Worm (Caenorhabditis elegans) whole organism, L3 larva: Measurements from ENCODE around the gene dcr-1.

Source experiments
- R02D3.7 ChIP-seq: fragments of 150-350 bp; optimal IDR thresholded peaks from 2 replicates; lab custom pipeline; 2014; ENCODE audit warnings: missing biosample characterization, missing genetic modification characterization
- ZK546.5 ChIP-seq: sonication (generic microtip); optimal IDR thresholded peaks from 2 replicates; lab custom pipeline; 2017; ENCODE audit warnings: missing biosample characterization, missing genetic modification characterization
- aly-2 ChIP-seq: fragments of 150-350 bp; optimal IDR thresholded peaks from 2 replicates; lab custom pipeline; 2014; ENCODE audit warnings: missing biosample characterization, missing genetic modification characterization
- ama-1 ChIP-seq: fragments of 150-350 bp; optimal IDR thresholded peaks from 2 replicates; lab custom pipeline; 2018
- ceh-16 ChIP-seq: sonication (generic microtip); optimal IDR thresholded peaks from 2 replicates; lab custom pipeline; 2017; ENCODE audit warnings: missing biosample characterization, missing genetic modification characterization
- ceh-28 ChIP-seq: fragments of 150-350 bp; optimal IDR thresholded peaks from 2 replicates; lab custom pipeline; 2014; ENCODE audit warnings: missing biosample characterization, missing genetic modification reagents, missing genetic modification characterization
- ceh-82 ChIP-seq: fragments of 150-350 bp; optimal IDR thresholded peaks from 2 replicates; lab custom pipeline; 2014; ENCODE audit warnings: missing biosample characterization, missing genetic modification characterization
- ceh-9 ChIP-seq: sonication (generic microtip); optimal IDR thresholded peaks from 2 replicates; lab custom pipeline; 2018; ENCODE audit warnings: missing biosample characterization, missing genetic modification characterization
- daf-12 ChIP-seq: fragments of 150-350 bp; optimal IDR thresholded peaks from 2 replicates; lab custom pipeline; 2014; ENCODE audit warnings: missing biosample characterization, missing genetic modification reagents, missing genetic modification characterization
- egl-27 ChIP-seq: sonication (generic microtip); optimal IDR thresholded peaks from 4 replicates; lab custom pipeline; 2017; ENCODE audit warnings: missing biosample characterization, missing genetic modification reagents, missing genetic modification characterization
- egl-5 ChIP-seq: fragments of 150-350 bp; optimal IDR thresholded peaks from 2 replicates; lab custom pipeline; 2017; ENCODE audit warnings: missing biosample characterization, missing genetic modification reagents, missing genetic modification characterization, inconsistent platforms
- elt-1 ChIP-seq: fragments of 150-350 bp; optimal IDR thresholded peaks from 2 replicates; lab custom pipeline; 2014; ENCODE audit warnings: missing biosample characterization, missing genetic modification characterization
- elt-2 ChIP-seq: sonication (generic microtip); optimal IDR thresholded peaks from 2 replicates; lab custom pipeline; 2016; ENCODE audit warnings: missing genetic modification reagents, mild to moderate bottlenecking, missing genetic modification characterization, missing compliant biosample characterization
- elt-3 ChIP-seq, 3 experiments: fragments of 150-350 bp in 1 of 3; sonication (generic microtip) in 2 of 3; optimal IDR thresholded peaks; 2 replicates in 2 of 3; 4 replicates in 1 of 3; lab custom pipeline; 2014 to 2017; ENCODE audit warnings: missing biosample characterization in 3 of 3, missing genetic modification characterization in 3 of 3
- eor-1 ChIP-seq, 2 experiments: fragments of 150-350 bp; optimal IDR thresholded peaks; 2 replicates each; lab custom pipeline; 2014 to 2018; ENCODE audit warnings: missing biosample characterization in 2 of 2, missing genetic modification characterization in 2 of 2
- fkh-10 ChIP-seq: sonication (generic microtip); optimal IDR thresholded peaks from 2 replicates; lab custom pipeline; 2017; ENCODE audit warnings: missing biosample characterization, missing genetic modification reagents, missing genetic modification characterization
- fkh-2 ChIP-seq: fragments of 150-350 bp; optimal IDR thresholded peaks from 2 replicates; lab custom pipeline; 2014; ENCODE audit warnings: missing biosample characterization, missing genetic modification reagents, missing genetic modification characterization
- fos-1 ChIP-seq: fragments of 150-350 bp; optimal IDR thresholded peaks from 2 replicates; lab custom pipeline; 2014; ENCODE audit warnings: missing biosample characterization, missing genetic modification characterization
- hmg-11 ChIP-seq: sonication (generic microtip); optimal IDR thresholded peaks from 2 replicates; lab custom pipeline; 2016; ENCODE audit warnings: missing genetic modification characterization, missing compliant biosample characterization
- jun-1 ChIP-seq: fragments of 150-350 bp; optimal IDR thresholded peaks from 2 replicates; lab custom pipeline; 2014; ENCODE audit warnings: missing biosample characterization, missing genetic modification reagents, missing genetic modification characterization
- lin-15B ChIP-seq: fragments of 150-350 bp; optimal IDR thresholded peaks from 2 replicates; lab custom pipeline; 2014; ENCODE audit warnings: missing biosample characterization, missing genetic modification characterization
- lin-39 ChIP-seq: fragments of 150-350 bp; optimal IDR thresholded peaks from 2 replicates; lab custom pipeline; 2018; ENCODE audit warnings: missing biosample characterization, missing genetic modification reagents, missing genetic modification characterization
- lsy-12 ChIP-seq: sonication (generic microtip); optimal IDR thresholded peaks from 2 replicates; lab custom pipeline; 2016; ENCODE audit warnings: mild to moderate bottlenecking, missing genetic modification characterization, missing compliant biosample characterization
- mdl-1 ChIP-seq: fragments of 150-350 bp; optimal IDR thresholded peaks from 2 replicates; lab custom pipeline; 2014; ENCODE audit warnings: missing biosample characterization, missing genetic modification characterization
- mml-1 ChIP-seq: fragments of 150-350 bp; sonication (generic microtip); optimal IDR thresholded peaks from 3 replicates; lab custom pipeline; 2014; ENCODE audit warnings: missing biosample characterization, missing genetic modification characterization
- nfya-1 ChIP-seq: sonication (generic microtip); optimal IDR thresholded peaks from 2 replicates; lab custom pipeline; 2017; ENCODE audit warnings: missing genetic modification characterization, mild to moderate bottlenecking, missing compliant biosample characterization, antibody characterized with exemption, moderate library complexity; ENCODE audit not compliant: insufficient read depth
- nhr-11 ChIP-seq: fragments of 150-350 bp; optimal IDR thresholded peaks from 2 replicates; lab custom pipeline; 2014; ENCODE audit warnings: missing biosample characterization, missing genetic modification characterization
- nhr-12 ChIP-seq: fragments of 150-350 bp; optimal IDR thresholded peaks from 2 replicates; lab custom pipeline; 2014; ENCODE audit warnings: missing biosample characterization, missing genetic modification characterization
- nhr-23 ChIP-seq: fragments of 150-350 bp; optimal IDR thresholded peaks from 2 replicates; lab custom pipeline; 2014; ENCODE audit warnings: missing biosample characterization, missing genetic modification reagents, missing genetic modification characterization
- nhr-237 ChIP-seq: fragments of 150-350 bp; optimal IDR thresholded peaks from 2 replicates; lab custom pipeline; 2014; ENCODE audit warnings: missing biosample characterization, missing genetic modification characterization
- nhr-25 ChIP-seq: sonication (generic microtip); optimal IDR thresholded peaks from 2 replicates; lab custom pipeline; 2017; ENCODE audit warnings: missing biosample characterization, missing genetic modification characterization
- nhr-28 ChIP-seq: fragments of 150-350 bp; optimal IDR thresholded peaks from 2 replicates; lab custom pipeline; 2014; ENCODE audit warnings: missing biosample characterization, missing genetic modification characterization
- nhr-43 ChIP-seq: sonication (generic microtip); optimal IDR thresholded peaks from 2 replicates; lab custom pipeline; 2016; ENCODE audit warnings: mild to moderate bottlenecking, missing genetic modification characterization, missing compliant biosample characterization; ENCODE audit not compliant: poor library complexity, severe bottlenecking
- nhr-67 ChIP-seq: fragments of 150-350 bp; optimal IDR thresholded peaks from 2 replicates; lab custom pipeline; 2014; ENCODE audit warnings: missing biosample characterization, missing genetic modification characterization
- nhr-76 ChIP-seq: fragments of 150-350 bp; sonication (generic microtip); optimal IDR thresholded peaks from 5 replicates; lab custom pipeline; 2014; ENCODE audit warnings: missing biosample characterization, missing genetic modification characterization
- nhr-77 ChIP-seq: fragments of 150-350 bp; optimal IDR thresholded peaks from 2 replicates; lab custom pipeline; 2014; ENCODE audit warnings: missing biosample characterization, missing genetic modification characterization
- pha-4 ChIP-seq: fragments of 150-350 bp; optimal IDR thresholded peaks from 2 replicates; lab custom pipeline; 2014; ENCODE audit warnings: missing biosample characterization, missing genetic modification reagents, missing genetic modification characterization
- pqm-1 ChIP-seq: fragments of 150-350 bp; optimal IDR thresholded peaks from 2 replicates; lab custom pipeline; 2017; ENCODE audit warnings: missing biosample characterization, missing genetic modification characterization, inconsistent platforms
- sea-2 ChIP-seq: fragments of 150-350 bp; sonication (generic microtip); optimal IDR thresholded peaks from 4 replicates; lab custom pipeline; 2014; ENCODE audit warnings: missing biosample characterization, missing genetic modification reagents, missing genetic modification characterization
- skn-1 ChIP-seq: fragments of 150-350 bp; optimal IDR thresholded peaks from 2 replicates; lab custom pipeline; 2014; ENCODE audit warnings: missing biosample characterization, missing genetic modification characterization
- snpc-4 ChIP-seq: fragments of 150-350 bp; optimal IDR thresholded peaks from 2 replicates; lab custom pipeline; 2014; ENCODE audit warnings: missing biosample characterization, missing genetic modification characterization
- tbx-2 ChIP-seq: sonication (generic microtip); optimal IDR thresholded peaks from 2 replicates; lab custom pipeline; 2016; ENCODE audit warnings: mild to moderate bottlenecking, missing genetic modification characterization, missing compliant biosample characterization
- unc-39 ChIP-seq: sonication (generic microtip); optimal IDR thresholded peaks from 4 replicates; lab custom pipeline; 2017; ENCODE audit warnings: missing biosample characterization, missing genetic modification characterization
- unc-62 ChIP-seq: fragments of 150-350 bp; sonication (generic microtip); optimal IDR thresholded peaks from 4 replicates; lab custom pipeline; 2014; ENCODE audit warnings: missing biosample characterization, missing genetic modification reagents, missing genetic modification characterization
- zag-1 ChIP-seq: fragments of 150-350 bp; optimal IDR thresholded peaks from 2 replicates; lab custom pipeline; 2014; ENCODE audit warnings: missing biosample characterization, missing genetic modification characterization
- ztf-11 ChIP-seq: fragments of 150-350 bp; optimal IDR thresholded peaks from 2 replicates; lab custom pipeline; 2014; ENCODE audit warnings: missing biosample characterization, missing genetic modification characterization
- ztf-4 ChIP-seq: fragments of 150-350 bp; optimal IDR thresholded peaks from 2 replicates; lab custom pipeline; 2014; ENCODE audit warnings: missing biosample characterization, missing genetic modification characterization

Gene dcr-1

ce11 chrIII:8125234-8125633, 45.2 kb upstream of the dcr-1 start (continued):
- TF ChIP-seq nhr-25 (tag; lab: Kevin White, UChicago) (peak; percentile 64), daf-12 (no peak), mml-1 (tag; lab: Kevin White, UChicago) (no peak), lin-15B (tag; lab: Kevin White, UChicago) (peak; percentile 20)

ce11 chrIII:8124323-8124722, 44.2 kb upstream of the dcr-1 start:
- no peak for TF ChIP-seq nhr-67 (tag; lab: Kevin White, UChicago)
- no peak for TF ChIP-seq nhr-237
- peak; percentile 21 for TF ChIP-seq elt-1 (tag; lab: Kevin White, UChicago)
- peak; percentile 89 for TF ChIP-seq egl-5
- no peak for TF ChIP-seq ztf-11
- TF ChIP-seq lin-39 (tag; lab: Kevin White, UChicago), result peak; percentile 20
- TF ChIP-seq mml-1 (tag; lab: Kevin White, UChicago), result no peak
- TF ChIP-seq fos-1, result no peak
- no peak for TF ChIP-seq ztf-4 (tag; lab: Kevin White, UChicago)
- no peak for TF ChIP-seq fkh-2 (tag; lab: Kevin White, UChicago)
- TF ChIP-seq ZK546.5 (tag; lab: Kevin White, UChicago), result no peak
- no peak for TF ChIP-seq tbx-2 (tag; lab: Kevin White, UChicago)
- TF ChIP-seq lsy-12 (tag; lab: Kevin White, UChicago), result no peak
- TF ChIP-seq nfya-1 (tag; lab: Kevin White, UChicago), result peak; percentile 91
- TF ChIP-seq ceh-82 (tag; lab: Kevin White, UChicago), result no peak
- no peak for TF ChIP-seq unc-39
- TF ChIP-seq zag-1, result no peak
- TF ChIP-seq R02D3.7 (tag; lab: Kevin White, UChicago), result no peak
- no peak for TF ChIP-seq ceh-9 (tag; lab: Kevin White, UChicago)
- no peak for TF ChIP-seq nhr-76
- no peak for TF ChIP-seq nhr-12 (tag; lab: Kevin White, UChicago)
- no peak for TF ChIP-seq nhr-43 (tag; lab: Kevin White, UChicago)
- peak; percentile 11 for TF ChIP-seq hmg-11 (tag; lab: Kevin White, UChicago)
- TF ChIP-seq ama-1 (lab: Kevin White, UChicago), result no peak
- peak; percentile 79 for TF ChIP-seq pha-4
- no peak for TF ChIP-seq elt-3 (tag; optimal IDR thresholded peaks at IDR 0.05; lab: Kevin White, UChicago)
- no peak for TF ChIP-seq unc-62
- peak; percentile 37 for TF ChIP-seq lin-15B (tag; lab: Kevin White, UChicago)
- TF ChIP-seq ceh-16 (tag; lab: Kevin White, UChicago), result no peak
- peak; percentile 25 for TF ChIP-seq nhr-25 (tag; lab: Kevin White, UChicago)
- TF ChIP-seq nhr-77 (tag; lab: Kevin White, UChicago), result no peak
- TF ChIP-seq nhr-28 (tag; lab: Kevin White, UChicago), result no peak
- TF ChIP-seq eor-1 (tag; optimal IDR thresholded peaks at IDR 0.05; lab: Kevin White, UChicago), result no peak
- TF ChIP-seq ceh-28 (tag; lab: Kevin White, UChicago), result peak; percentile 41
- TF ChIP-seq snpc-4 (tag; lab: Kevin White, UChicago), result peak; percentile 38
- TF ChIP-seq pqm-1 (tag; lab: Kevin White, UChicago), result peak; percentile 60
- TF ChIP-seq jun-1 (tag; lab: Kevin White, UChicago), result peak; percentile 50
- TF ChIP-seq daf-12, result no peak
- peak; percentile 86 for TF ChIP-seq nhr-23
- TF ChIP-seq sea-2 (GFP tag; lab: Kevin White, UChicago), result no peak
- TF ChIP-seq fkh-10, result peak; percentile 67
- no peak for TF ChIP-seq egl-27 (tag; lab: Kevin White, UChicago)
- no peak for TF ChIP-seq nhr-11
- no peak for TF ChIP-seq aly-2 (tag; lab: Kevin White, UChicago)
- TF ChIP-seq skn-1 (tag; lab: Kevin White, UChicago), result peak; percentile 65
- TF ChIP-seq mdl-1, result peak; percentile 31
- TF ChIP-seq elt-2 (tag; lab: Kevin White, UChicago), result peak; percentile 48
